Worm (Caenorhabditis elegans) whole organism, mixed stage, embryonic: ENCODE measurements around the gene mmad-1.
"Not testable (repeated sequence)": the region's sequence is repeated elsewhere in the genome, so short reads cannot be mapped to it uniquely, and the experiment has no call there.

Source experiments
- blmp-1 ChIP-seq: fragments of 150-350 bp; optimal IDR thresholded peaks from 2 replicates; lab custom pipeline; 2014; ENCODE audit warnings: missing biosample characterization, missing genetic modification characterization
- ceh-43 ChIP-seq: fragments of 200-800 bp; sonication (Bioruptor generic); optimal IDR thresholded peaks from 2 replicates; lab custom pipeline; 2018; ENCODE audit warnings: mild to moderate bottlenecking, missing genetic modification characterization, moderate library complexity, missing compliant biosample characterization
- ceh-83 ChIP-seq: fragments of 200-800 bp; sonication (Bioruptor generic); optimal IDR thresholded peaks from 2 replicates; lab custom pipeline; 2018; ENCODE audit warnings: mild to moderate bottlenecking, missing genetic modification characterization, missing compliant biosample characterization
- drap-1 ChIP-seq: fragments of 200-800 bp; sonication (Bioruptor generic); optimal IDR thresholded peaks from 3 replicates; lab custom pipeline; 2018; ENCODE audit warnings: mild to moderate bottlenecking, missing genetic modification characterization, missing compliant biosample characterization
- ham-2 ChIP-seq: fragments of 200-800 bp; sonication (Bioruptor generic); optimal IDR thresholded peaks from 2 replicates; lab custom pipeline; 2018; ENCODE audit warnings: mild to moderate bottlenecking, missing genetic modification characterization, missing compliant biosample characterization
- lsy-2 ChIP-seq: fragments of 150-350 bp; optimal IDR thresholded peaks from 2 replicates; lab custom pipeline; 2014; ENCODE audit warnings: missing biosample characterization, missing genetic modification characterization
- mab-5 ChIP-seq: fragments of 150-350 bp; optimal IDR thresholded peaks from 2 replicates; lab custom pipeline; 2014; ENCODE audit warnings: missing biosample characterization, missing genetic modification characterization
- mep-1 ChIP-seq: fragments of 150-350 bp; optimal IDR thresholded peaks from 2 replicates; lab custom pipeline; 2017; ENCODE audit warnings: missing biosample characterization, missing genetic modification reagents, missing genetic modification characterization, inconsistent platforms
- pha-4 ChIP-seq: fragments of 150-350 bp; optimal IDR thresholded peaks from 2 replicates; lab custom pipeline; 2018; ENCODE audit warnings: missing biosample characterization, missing genetic modification reagents, missing genetic modification characterization
- sem-2 ChIP-seq: fragments of 200-800 bp; sonication (Bioruptor generic); optimal IDR thresholded peaks from 2 replicates; lab custom pipeline; 2018; ENCODE audit warnings: mild to moderate bottlenecking, missing genetic modification characterization, missing compliant biosample characterization
- sptf-1 ChIP-seq: sonication (generic microtip); optimal IDR thresholded peaks from 2 replicates; lab custom pipeline; 2017; ENCODE audit warnings: mild to moderate bottlenecking, missing genetic modification characterization, moderate library complexity, missing compliant biosample characterization
- unc-39 ChIP-seq: fragments of 150-350 bp; optimal IDR thresholded peaks from 2 replicates; lab custom pipeline; 2014; ENCODE audit warnings: missing biosample characterization, missing genetic modification characterization
- ztf-11 ChIP-seq: fragments of 150-350 bp; optimal IDR thresholded peaks from 2 replicates; lab custom pipeline; 2014; ENCODE audit warnings: missing biosample characterization, missing genetic modification characterization

mmad-1 gene

DNA sequence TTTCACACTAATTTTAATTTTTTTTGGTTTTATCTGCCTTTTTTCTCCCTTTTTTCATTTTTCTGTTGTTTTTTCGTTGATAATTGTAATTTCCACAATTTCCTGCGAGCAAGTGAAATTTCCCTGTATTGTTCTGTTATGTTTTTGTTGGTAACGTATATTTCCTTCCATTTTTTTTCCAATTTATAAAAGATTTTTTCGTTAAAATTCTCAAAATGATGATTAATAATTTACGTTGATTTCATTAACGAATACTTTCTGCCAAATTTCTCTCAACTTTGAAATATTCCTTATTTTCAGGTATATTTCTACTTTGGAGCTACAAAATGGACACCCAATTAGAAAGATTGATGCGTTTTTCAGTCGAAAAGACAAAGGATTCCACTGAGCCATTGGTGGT lies 46.3 kb downstream of the mmad-1 start, which contains the start of gene T28A8.8:
TSS of gene T28A8.8 (plus strand) at position 301 of the 400 bp plus-strand sequence.
- TF ChIP-seq sem-2 (GFP tag; lab: Kevin White, UChicago): no peak
- no peak for TF ChIP-seq sptf-1 (tag; lab: Kevin White, UChicago)

ce11 chrIII:13501599-13501998 lies 47.2 kb downstream of the mmad-1 start, which contains the start of gene T28A8.5:
TSS of gene T28A8.5 (plus strand) at chrIII:13501630.
- TF ChIP-seq sem-2 (GFP tag; lab: Kevin White, UChicago) (no peak), ceh-83 (no peak), lsy-2 (tag; lab: Kevin White, UChicago) (no peak), ham-2 (GFP tag; lab: Kevin White, UChicago) (no peak), unc-39 (no peak), mep-1 (tag; lab: Kevin White, UChicago) (no peak), ceh-43 (GFP tag; lab: Kevin White, UChicago) (no peak), blmp-1 (tag; lab: Kevin White, UChicago) (no peak), pha-4 (tag; lab: Kevin White, UChicago) (no peak), mab-5 (tag; lab: Kevin White, UChicago) (no peak)

- not testable (repeated sequence) for TF ChIP-seq drap-1; ztf-11 (tag; lab: Kevin White, UChicago); ceh-43 (GFP tag; lab: Kevin White, UChicago)
These were observed 49.9 kb downstream of the mmad-1 start, which contains the start of gene T28A8.6 for ce11 chrIII:13498899-13499298. TSS of gene T28A8.6 (plus strand) at chrIII:13499199.
